Worm (Caenorhabditis elegans) whole organism, L1 larva: Measurements from ENCODE around the gene mrpl-32.

Source experiments
- blmp-1 ChIP-seq: fragments of 150-350 bp; optimal IDR thresholded peaks from 2 replicates; lab custom pipeline; 2014; ENCODE audit warnings: missing biosample characterization, missing genetic modification characterization
- dpl-1 ChIP-seq, 3 experiments: fragments of 150-350 bp in 2 of 3; sonication (generic microtip) in 1 of 3; optimal IDR thresholded peaks; 2 replicates each; lab custom pipeline; 2014 to 2017; ENCODE audit warnings: missing biosample characterization in 3 of 3, missing genetic modification characterization in 3 of 3, missing genetic modification reagents in 3 of 3
- fkh-4 ChIP-seq: sonication (generic microtip); optimal IDR thresholded peaks from 2 replicates; lab custom pipeline; 2016; ENCODE audit warnings: missing compliant biosample characterization, missing genetic modification characterization, borderline replicate concordance
- lin-39 ChIP-seq: fragments of 150-350 bp; optimal IDR thresholded peaks from 2 replicates; lab custom pipeline; 2014; ENCODE audit warnings: missing biosample characterization, missing genetic modification reagents, missing genetic modification characterization
- nhr-11 ChIP-seq: fragments of 150-350 bp; optimal IDR thresholded peaks from 2 replicates; lab custom pipeline; 2014; ENCODE audit warnings: missing biosample characterization, missing genetic modification characterization
- pqm-1 ChIP-seq: sonication (generic microtip); optimal IDR thresholded peaks from 3 replicates; lab custom pipeline; 2017; ENCODE audit warnings: missing biosample characterization, missing genetic modification characterization
- ztf-11 ChIP-seq, 2 experiments: sonication (generic microtip); optimal IDR thresholded peaks; 2 replicates each; lab custom pipeline; 2016 to 2017; ENCODE audit warnings: missing genetic modification characterization in 2 of 2, missing biosample characterization in 1 of 2, missing compliant biosample characterization in 1 of 2

DNA sequence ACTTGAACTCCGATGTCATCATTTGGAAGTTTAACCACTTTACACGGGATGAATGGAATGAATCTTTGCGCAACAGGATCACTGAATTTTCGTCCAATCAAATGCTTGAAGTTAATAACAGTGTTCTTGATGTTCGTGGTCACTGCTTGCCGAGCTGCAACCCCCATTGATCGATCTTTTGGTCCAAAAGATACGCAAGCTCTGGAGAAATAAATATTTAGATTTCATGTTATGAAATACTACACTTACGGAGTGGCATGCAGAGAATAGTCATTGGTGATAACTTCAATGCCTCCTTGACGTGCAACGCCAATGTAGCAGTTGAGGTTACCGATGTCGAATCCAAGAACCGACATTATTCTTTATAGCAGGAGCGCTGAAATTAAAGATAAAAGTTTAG, 3.0 kb upstream of the mrpl-32 start, which contains the start of gene hsp-110:
- TF ChIP-seq pqm-1 (tag; lab: Kevin White, UChicago) = no peak
- TF ChIP-seq lin-39 (tag; lab: Kevin White, UChicago) = no peak
- TF ChIP-seq blmp-1 (tag; lab: Kevin White, UChicago) = no peak
- no peak for TF ChIP-seq nhr-11 (tag; lab: Kevin White, UChicago)
- TF ChIP-seq ztf-11 (tag; optimal IDR thresholded peaks at IDR 0.05; lab: Kevin White, UChicago) = no peak
- TF ChIP-seq fkh-4 (tag; lab: Kevin White, UChicago) = no peak
- TF ChIP-seq dpl-1 (GFP tag; optimal IDR thresholded peaks at IDR 0.05; lab: Kevin White, UChicago) = no peak
